Worm (Caenorhabditis elegans): ENCODE results near the gene Y25C1A.8.

- TF ChIP-seq dao-5 (tag; optimal IDR thresholded peaks at IDR 0.05) (no peak), him-1 (tag; optimal IDR thresholded peaks at IDR 0.05) (no peak)
Observed at ce11 chrII:3091268-3091667, 14.5 kb upstream of the Y25C1A.8 start, which contains the start of gene srg-21.
